Fruit fly (Drosophila melanogaster) whole organism, adult: Measurements from ENCODE around the gene CG10730.

Experiments used
- CG5204 ChIP-seq: fragments of 200-800 bp; sonication (Bioruptor generic); optimal IDR thresholded peaks from 2 replicates; lab custom pipeline; 2016; ENCODE audit warnings: missing biosample characterization, missing genetic modification characterization

Gene CG10730

dm6 chr2L:20020091-20020490 lies 51.9 kb downstream of the CG10730 start:
- no peak for TF ChIP-seq CG5204 (GFP tag; lab: Kevin White, UChicago)
